Fruit fly (Drosophila melanogaster) whole organism, embryonic: ENCODE measurements around the gene Cpr23B.
A peak's percentile ranks its signal among the peaks of the same experiment; 100 is the strongest.

ENCODE experiments used
- Atf3 ChIP-seq: fragments of 200-800 bp; sonication (Bioruptor generic); optimal IDR thresholded peaks from 3 replicates; lab custom pipeline; 2016; ENCODE audit warnings: missing biosample characterization, missing genetic modification characterization
- B-H1 ChIP-seq: fragments of 200-800 bp; sonication (Bioruptor generic); IDR thresholded peaks from 3 replicates; pipeline ENCODE4 v1.3.6; 2022; ENCODE audit warnings: missing biosample characterization, missing genetic modification characterization
- Blimp-1 ChIP-seq: fragments of 200-800 bp; sonication (Bioruptor generic); optimal IDR thresholded peaks from 3 replicates; lab custom pipeline; 2018; ENCODE audit warnings: missing biosample characterization, missing genetic modification characterization, mild to moderate bottlenecking, moderate library complexity, missing genetic modification reagents
- CG10147 ChIP-seq: fragments of 200-800 bp; sonication (Bioruptor generic); optimal IDR thresholded peaks from 2 replicates; lab custom pipeline; 2019; ENCODE audit warnings: missing biosample characterization, mild to moderate bottlenecking, missing genetic modification characterization, moderate library complexity
- CG10321 ChIP-seq: fragments of 200-800 bp; sonication (Bioruptor generic); IDR thresholded peaks from 2 replicates; pipeline ENCODE4 v1.3.6; 2022; ENCODE audit warnings: missing biosample characterization, missing genetic modification characterization
- CG11398 ChIP-seq: fragments of 200-800 bp; sonication (Bioruptor generic); optimal IDR thresholded peaks from 2 replicates; lab custom pipeline; 2016; ENCODE audit warnings: missing biosample characterization, missing genetic modification characterization
- CG12155 ChIP-seq: fragments of 200-800 bp; sonication (Bioruptor generic); optimal IDR thresholded peaks from 3 replicates; lab custom pipeline; 2016; ENCODE audit warnings: missing biosample characterization, missing genetic modification characterization
- CG12769 ChIP-seq: fragments of 200-800 bp; sonication (Bioruptor generic); optimal IDR thresholded peaks from 2 replicates; lab custom pipeline; 2019; ENCODE audit warnings: missing biosample characterization, mild to moderate bottlenecking, missing genetic modification characterization, moderate library complexity
- CG13894 ChIP-seq: fragments of 200-800 bp; sonication (Bioruptor generic); optimal IDR thresholded peaks from 3 replicates; lab custom pipeline; 2018; ENCODE audit warnings: missing biosample characterization, mild to moderate bottlenecking, missing genetic modification characterization, moderate library complexity
- CG1603 ChIP-seq: fragments of 200-800 bp; sonication (Bioruptor generic); optimal IDR thresholded peaks from 2 replicates; lab custom pipeline; 2019; ENCODE audit warnings: missing biosample characterization, mild to moderate bottlenecking, missing genetic modification characterization, moderate library complexity
- CG17328 ChIP-seq: fragments of 200-800 bp; sonication (Bioruptor generic); IDR thresholded peaks from 2 replicates; pipeline ENCODE4 v1.3.6; 2022; ENCODE audit warnings: missing biosample characterization, missing genetic modification characterization
- CG17359 ChIP-seq: fragments of 200-800 bp; sonication (Bioruptor generic); optimal IDR thresholded peaks from 3 replicates; lab custom pipeline; 2018; ENCODE audit warnings: missing biosample characterization, mild to moderate bottlenecking, missing genetic modification characterization, moderate library complexity
- CG17612 ChIP-seq: fragments of 200-800 bp; sonication (Bioruptor generic); IDR thresholded peaks from 2 replicates; pipeline ENCODE4 v1.3.6; 2022; ENCODE audit warnings: missing biosample characterization, missing genetic modification characterization
- CG18262 ChIP-seq: fragments of 200-800 bp; optimal IDR thresholded peaks from 3 replicates; lab custom pipeline; 2019; ENCODE audit warnings: missing biosample characterization, mild to moderate bottlenecking, missing genetic modification characterization, moderate library complexity
- CG18619 ChIP-seq: fragments of 200-800 bp; sonication (Bioruptor generic); optimal IDR thresholded peaks from 3 replicates; lab custom pipeline; 2017; ENCODE audit warnings: missing biosample characterization, mild to moderate bottlenecking, missing genetic modification characterization
- CG2678 ChIP-seq: fragments of 200-800 bp; sonication (Bioruptor generic); optimal IDR thresholded peaks from 3 replicates; lab custom pipeline; 2019; ENCODE audit warnings: missing biosample characterization, mild to moderate bottlenecking, missing genetic modification characterization, moderate library complexity
- CG3065 ChIP-seq: fragments of 200-800 bp; sonication (Bioruptor generic); optimal IDR thresholded peaks from 2 replicates; lab custom pipeline; 2016; ENCODE audit warnings: missing biosample characterization, missing genetic modification characterization
- CG31441 ChIP-seq: fragments of 200-800 bp; sonication (Bioruptor generic); IDR thresholded peaks from 2 replicates; pipeline ENCODE4 v1.3.6; 2022; ENCODE audit warnings: missing biosample characterization, missing genetic modification characterization
- CG8388 ChIP-seq: fragments of 200-800 bp; sonication (Bioruptor generic); optimal IDR thresholded peaks from 2 replicates; lab custom pipeline; 2019; ENCODE audit warnings: missing biosample characterization, mild to moderate bottlenecking, missing genetic modification characterization, moderate library complexity
- CG8478 ChIP-seq: fragments of >200 bp; optimal IDR thresholded peaks from 2 replicates; lab custom pipeline; 2018
- CG9437 ChIP-seq: fragments of 200-800 bp; sonication (Bioruptor generic); optimal IDR thresholded peaks from 2 replicates; lab custom pipeline; 2018; ENCODE audit warnings: missing biosample characterization, mild to moderate bottlenecking, missing genetic modification characterization
- CTCF ChIP-seq: fragments of 200-800 bp; sonication (Bioruptor generic); optimal IDR thresholded peaks from 2 replicates; lab custom pipeline; 2017; ENCODE audit warnings: missing biosample characterization, mild to moderate bottlenecking, missing genetic modification characterization, moderate library complexity
- Dfd ChIP-seq, 2 experiments: fragments of >200 bp; optimal IDR thresholded peaks; 2 replicates each; lab custom pipeline; 2017; ENCODE audit warnings: missing biosample characterization in 2 of 2, missing genetic modification characterization in 2 of 2
- NFAT ChIP-seq: fragments of 200-800 bp; sonication (Bioruptor generic); IDR thresholded peaks from 2 replicates; pipeline ENCODE4 v1.3.6; 2022; ENCODE audit warnings: missing biosample characterization, missing genetic modification characterization
- Ssrp ChIP-seq: fragments of 200-800 bp; sonication (Bioruptor generic); optimal IDR thresholded peaks from 2 replicates; lab custom pipeline; 2018; ENCODE audit warnings: missing biosample characterization, mild to moderate bottlenecking, missing genetic modification characterization, moderate library complexity
- abd-A ChIP-seq: fragments of 200-800 bp; sonication (Bioruptor generic); optimal IDR thresholded peaks from 3 replicates; lab custom pipeline; 2019; ENCODE audit warnings: missing biosample characterization, mild to moderate bottlenecking, missing genetic modification characterization, moderate library complexity
- al ChIP-seq: fragments of 200-800 bp; sonication (Bioruptor generic); IDR thresholded peaks from 2 replicates; pipeline ENCODE4 v1.3.6; 2022; ENCODE audit warnings: missing biosample characterization, missing genetic modification characterization
- amos ChIP-seq: fragments of 200-800 bp; sonication (Bioruptor generic); IDR thresholded peaks from 2 replicates; pipeline ENCODE4 v1.3.6; 2022; ENCODE audit warnings: missing biosample characterization, missing genetic modification characterization; ENCODE audit not compliant: partially characterized antibody
- ato ChIP-seq: fragments of 200-800 bp; sonication (Bioruptor generic); IDR thresholded peaks from 2 replicates; pipeline ENCODE4 v1.3.6; 2022; ENCODE audit warnings: missing biosample characterization, missing genetic modification characterization; ENCODE audit not compliant: partially characterized antibody
- bab2 ChIP-seq: fragments of 200-800 bp; sonication (Bioruptor generic); optimal IDR thresholded peaks from 2 replicates; lab custom pipeline; 2016; ENCODE audit warnings: missing biosample characterization, missing genetic modification characterization
- bbx ChIP-seq: fragments of 200-800 bp; sonication (Bioruptor generic); IDR thresholded peaks from 2 replicates; pipeline ENCODE4 v1.3.6; 2022; ENCODE audit warnings: missing biosample characterization, missing genetic modification characterization; ENCODE audit not compliant: partially characterized antibody
- caup ChIP-seq: fragments of 200-800 bp; sonication (Bioruptor generic); optimal IDR thresholded peaks from 3 replicates; lab custom pipeline; 2017; ENCODE audit warnings: missing biosample characterization, mild to moderate bottlenecking, missing genetic modification characterization, moderate library complexity; ENCODE audit not compliant: severe bottlenecking
- chinmo ChIP-seq: fragments of 200-800 bp; sonication (Bioruptor generic); IDR thresholded peaks from 4 replicates; pipeline ENCODE4 v1.3.6; 2022; ENCODE audit warnings: missing biosample characterization, missing genetic modification characterization; ENCODE audit not compliant: partially characterized antibody
- croc ChIP-seq: fragments of 200-800 bp; sonication (Bioruptor generic); conservative IDR thresholded peaks from 3 replicates; pipeline ENCODE4 v1.3.6; 2022; ENCODE audit warnings: missing biosample characterization, missing genetic modification characterization
- da ChIP-seq: fragments of 200-800 bp; sonication (Bioruptor generic); optimal IDR thresholded peaks from 2 replicates; lab custom pipeline; 2016; ENCODE audit warnings: missing biosample characterization, missing genetic modification characterization
- grn ChIP-seq: fragments of 200-800 bp; sonication (Bioruptor generic); optimal IDR thresholded peaks from 3 replicates; lab custom pipeline; 2017; ENCODE audit warnings: missing biosample characterization, missing genetic modification characterization
- gro ChIP-seq: fragments of 200-800 bp; sonication (Bioruptor generic); optimal IDR thresholded peaks from 2 replicates; lab custom pipeline; 2016; ENCODE audit warnings: missing biosample characterization, missing genetic modification characterization
- hkb ChIP-seq, 2 experiments: fragments of 200-800 bp in 1 of 2; fragments of >200 bp in 1 of 2; sonication (Bioruptor generic) in 1 of 2; IDR thresholded peaks in 1 of 2; optimal IDR thresholded peaks in 1 of 2; 2 replicates each; pipeline versions ENCODE4 v1.3.6 to Lab custom; 2017 to 2022; ENCODE audit warnings: missing biosample characterization in 1 of 2, missing genetic modification characterization in 1 of 2
- inv ChIP-seq: fragments of 200-800 bp; sonication (Bioruptor generic); IDR thresholded peaks from 2 replicates; pipeline ENCODE4 v1.3.6; 2022; ENCODE audit warnings: missing biosample characterization, missing genetic modification characterization; ENCODE audit not compliant: partially characterized antibody
- klu ChIP-seq: fragments of 200-800 bp; sonication (Bioruptor generic); IDR thresholded peaks from 2 replicates; pipeline ENCODE4 v1.3.6; 2022; ENCODE audit warnings: missing biosample characterization, missing genetic modification characterization
- luna ChIP-seq: fragments of 200-800 bp; sonication (Bioruptor generic); optimal IDR thresholded peaks from 2 replicates; lab custom pipeline; 2016; ENCODE audit warnings: missing biosample characterization, missing genetic modification characterization
- prd ChIP-seq, 3 experiments: fragments of >200 bp in 2 of 3; fragments of 200-800 bp in 1 of 3; sonication (Bioruptor generic) in 1 of 3; optimal IDR thresholded peaks in 2 of 3; IDR thresholded peaks in 1 of 3; 2 replicates in 2 of 3; 3 replicates in 1 of 3; pipeline versions ENCODE4 v1.3.6 to Lab custom; 2017 to 2022; ENCODE audit warnings: missing biosample characterization in 1 of 3, missing genetic modification characterization in 1 of 3
- row ChIP-seq: fragments of 200-800 bp; sonication (Bioruptor generic); IDR thresholded peaks from 3 replicates; pipeline ENCODE4 v1.3.6; 2022; ENCODE audit warnings: missing biosample characterization, missing genetic modification characterization
- seq ChIP-seq: fragments of 200-800 bp; sonication (Bioruptor generic); IDR thresholded peaks from 2 replicates; pipeline ENCODE4 v1.3.6; 2022; ENCODE audit warnings: missing biosample characterization, missing genetic modification characterization
- sna ChIP-seq: fragments of 200-800 bp; sonication (Bioruptor generic); IDR thresholded peaks from 2 replicates; pipeline ENCODE4 v1.3.6; 2022; ENCODE audit warnings: missing biosample characterization, missing genetic modification characterization; ENCODE audit not compliant: partially characterized antibody
- sr ChIP-seq: fragments of 200-800 bp; sonication (Bioruptor generic); IDR thresholded peaks from 3 replicates; pipeline ENCODE4 v1.3.6; 2022; ENCODE audit warnings: missing biosample characterization, missing genetic modification characterization
- toy ChIP-seq: fragments of 200-800 bp; sonication (Bioruptor generic); IDR thresholded peaks from 2 replicates; pipeline ENCODE4 v1.3.6; 2022; ENCODE audit warnings: missing biosample characterization, missing genetic modification characterization
- usp ChIP-seq: fragments of >200 bp; optimal IDR thresholded peaks from 2 replicates; lab custom pipeline; 2017; ENCODE audit warnings: missing biosample characterization, missing genetic modification characterization
- vvl ChIP-seq: fragments of 200-800 bp; sonication (Bioruptor generic); IDR thresholded peaks from 2 replicates; pipeline ENCODE4 v1.3.6; 2022; ENCODE audit warnings: missing biosample characterization, missing genetic modification characterization
- z ChIP-seq: fragments of 200-800 bp; sonication (Bioruptor generic); IDR thresholded peaks from 3 replicates; pipeline ENCODE4 v1.3.6; 2022; ENCODE audit warnings: missing biosample characterization, missing genetic modification characterization

Gene Cpr23B

DNA sequence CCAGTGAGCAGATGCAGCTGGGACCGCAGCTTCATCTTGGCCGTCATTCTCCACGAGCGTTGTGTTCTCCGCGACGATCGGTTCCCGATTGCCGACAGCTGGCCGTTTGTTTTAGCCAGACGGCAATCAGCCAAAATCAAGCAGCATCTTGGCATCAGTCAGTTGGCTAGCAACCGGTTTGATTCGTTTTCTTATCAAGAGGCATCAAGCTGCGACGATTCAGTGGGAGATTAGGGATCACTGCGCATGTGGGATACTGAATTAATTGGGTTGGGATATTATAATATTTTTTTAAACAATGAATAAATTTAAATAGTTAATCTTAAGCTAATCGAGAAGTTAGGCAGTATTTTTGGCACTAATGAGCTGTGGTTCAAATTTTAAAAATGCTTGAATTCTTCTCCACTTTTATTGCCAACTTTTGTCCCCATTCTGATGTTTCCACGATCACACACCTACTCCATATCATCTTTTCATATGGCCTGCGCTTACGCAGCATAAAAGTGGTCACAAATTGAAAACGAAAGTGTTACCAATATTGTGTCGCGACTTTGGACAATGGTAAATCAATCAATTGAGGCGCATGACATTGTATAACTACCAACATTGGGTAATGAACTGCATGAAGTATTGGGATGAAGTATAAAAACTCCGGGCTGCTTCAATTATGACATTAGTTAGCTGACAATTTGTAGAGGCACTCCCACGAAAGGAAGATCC, at the start of gene Cpr23B, which contains the start of gene CG3119:
TSS of gene Cpr23B (plus strand) at position 670 of the 720 bp plus-strand sequence.
TSS of gene CG3119 (minus strand) at position 92 of the 720 bp plus-strand sequence.
- TF ChIP-seq z (GFP tag; lab: Robert Waterston, UW) (no peak), CG3065 (no peak), inv (GFP tag; lab: Robert Waterston, UW) (no peak), sna (GFP tag; lab: Robert Waterston, UW) (no peak), CTCF (GFP tag; lab: Kevin White, UChicago) (no peak), bab2 (GFP tag; lab: Kevin White, UChicago) (no peak), CG17359 (tag; lab: Kevin White, UChicago) (no peak), CG11398 (GFP tag; lab: Kevin White, UChicago) (no peak), gro (GFP tag; lab: Kevin White, UChicago) (no peak), sr (GFP tag; lab: Robert Waterston, UW) (no peak), Ssrp (tag; lab: Kevin White, UChicago) (no peak), hkb (optimal IDR thresholded peaks at IDR 0.05; lab: Kevin White, UChicago) (no peak), hkb (GFP tag; IDR thresholded peaks at IDR 0.05; lab: Robert Waterston, UW) (no peak), CG18619 (GFP tag; lab: Kevin White, UChicago) (no peak), al (GFP tag; lab: Robert Waterston, UW) (no peak), CG12155 (no peak), vvl (GFP tag; lab: Robert Waterston, UW) (peak; percentile 29; the same call in 1 of the 2 replicates), grn (GFP tag; lab: Kevin White, UChicago) (peak; percentile 85), CG17328 (GFP tag; lab: Robert Waterston, UW) (no peak), CG10321 (GFP tag; lab: Robert Waterston, UW) (no peak), Dfd (GFP tag; optimal IDR thresholded peaks at IDR 0.05; lab: Kevin White, UChicago) (no peak), luna (GFP tag; lab: Kevin White, UChicago) (no peak), chinmo (GFP tag; lab: Robert Waterston, UW) (peak; percentile 51; the same call in 1 of the 4 replicates), CG10147 (GFP tag; lab: Kevin White, UChicago) (no peak), CG2678 (tag; lab: Kevin White, UChicago) (no peak), klu (GFP tag; lab: Robert Waterston, UW) (no peak), CG18262 (no peak), croc (no peak), Atf3 (no peak), ato (GFP tag; lab: Robert Waterston, UW) (no peak), abd-A (tag; lab: Kevin White, UChicago) (peak; percentile 40), da (GFP tag; lab: Kevin White, UChicago) (no peak), CG9437 (no peak), amos (GFP tag; lab: Robert Waterston, UW) (no peak), CG31441 (no peak), CG13894 (tag; lab: Kevin White, UChicago) (peak; percentile 12), CG8478 (no peak), row (GFP tag; lab: Robert Waterston, UW) (no peak), seq (GFP tag; lab: Robert Waterston, UW) (no peak), toy (GFP tag; lab: Robert Waterston, UW) (no peak), NFAT (no peak), caup (GFP tag; lab: Kevin White, UChicago) (no peak), usp (GFP tag; lab: Kevin White, UChicago) (no peak), CG1603 (no peak), CG12769 (tag; lab: Kevin White, UChicago) (peak; percentile 79), bbx (GFP tag; lab: Robert Waterston, UW) (no peak), Blimp-1 (GFP tag; lab: Kevin White, UChicago) (peak; percentile 56), B-H1 (GFP tag; lab: Robert Waterston, UW) (no peak), CG8388 (no peak), CG17612 (GFP tag; lab: Robert Waterston, UW) (no peak), prd (optimal IDR thresholded peaks at IDR 0.05; lab: Kevin White, UChicago) (no peak), prd (GFP tag; IDR thresholded peaks at IDR 0.05; lab: Robert Waterston, UW) (no peak)
